Worm (Caenorhabditis elegans): ENCODE measurements around the gene cest-3.

DNA sequence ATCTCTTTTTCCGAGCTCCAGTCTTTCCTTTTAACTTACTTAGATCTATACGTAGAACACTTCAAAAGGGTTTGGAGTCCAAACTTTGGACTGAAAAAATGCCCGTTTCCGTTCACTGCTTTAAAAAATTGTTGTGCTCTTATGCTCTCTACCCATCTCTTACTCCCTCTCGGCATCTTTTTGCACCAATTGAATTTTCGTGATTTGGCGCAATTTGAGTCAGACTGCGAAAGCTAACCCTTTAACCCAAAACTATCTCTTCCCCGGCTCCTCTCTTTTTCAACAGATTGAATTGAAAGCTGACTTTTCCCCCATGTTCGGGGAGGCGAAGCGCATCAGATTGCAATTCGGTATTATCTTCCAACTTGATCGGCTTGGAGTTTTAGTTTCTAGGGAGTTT, 10.7 kb downstream of the cest-3 start:
- no peak for TF ChIP-seq ztf-11 (tag; optimal IDR thresholded peaks at IDR 0.05)
- TF ChIP-seq sea-2 (GFP tag; optimal IDR thresholded peaks at IDR 0.05) = no peak
- no peak for TF ChIP-seq aly-2 (tag; optimal IDR thresholded peaks at IDR 0.05)
- no peak for TF ChIP-seq hmg-11 (tag; optimal IDR thresholded peaks at IDR 0.05)
- no peak for TF ChIP-seq ceh-82 (tag; optimal IDR thresholded peaks at IDR 0.05)
- TF ChIP-seq elt-1 (tag; optimal IDR thresholded peaks at IDR 0.05) = no peak
- no peak for TF ChIP-seq eor-1 (tag; optimal IDR thresholded peaks at IDR 0.05)
- TF ChIP-seq unc-39 (tag; optimal IDR thresholded peaks at IDR 0.05) = no peak
- TF ChIP-seq fos-1 (tag; optimal IDR thresholded peaks at IDR 0.05) = no peak
